Fruit fly (Drosophila melanogaster): Measurements from ENCODE around the gene f-cup.

dm6 chr3R:13715012-13715673 lies 14.5 kb upstream of the f-cup start, which contains the start of gene kmr:
- no peak for TF ChIP-seq CG8478 (optimal IDR thresholded peaks at IDR 0.05)
- no peak for TF ChIP-seq CTCF (optimal IDR thresholded peaks at IDR 0.05)
